Fruit fly (Drosophila melanogaster) Kc167 (cell line): Measurements from ENCODE around the gene CG12766.

ENCODE experiments used
- Myc ChIP-seq: fragments of >200 bp; optimal IDR thresholded peaks from 2 replicates; lab custom pipeline; 2017; ENCODE audit warnings: missing external identifiers
- Sin3A ChIP-seq: fragments of >200 bp; optimal IDR thresholded peaks from 2 replicates; lab custom pipeline; 2018; ENCODE audit warnings: missing external identifiers
- h ChIP-seq: fragments of >200 bp; optimal IDR thresholded peaks from 3 replicates; lab custom pipeline; 2018; ENCODE audit warnings: missing external identifiers
- insv ChIP-seq: fragments of >200 bp; optimal IDR thresholded peaks from 3 replicates; lab custom pipeline; 2018; ENCODE audit warnings: missing external identifiers
- psq ChIP-seq: fragments of >200 bp; optimal IDR thresholded peaks from 2 replicates; lab custom pipeline; 2017; ENCODE audit warnings: missing external identifiers
- ttk ChIP-seq: sonication (Bioruptor generic); optimal IDR thresholded peaks from 2 replicates; lab custom pipeline; 2017; ENCODE audit warnings: missing external identifiers

The CG12766 gene

DNA sequence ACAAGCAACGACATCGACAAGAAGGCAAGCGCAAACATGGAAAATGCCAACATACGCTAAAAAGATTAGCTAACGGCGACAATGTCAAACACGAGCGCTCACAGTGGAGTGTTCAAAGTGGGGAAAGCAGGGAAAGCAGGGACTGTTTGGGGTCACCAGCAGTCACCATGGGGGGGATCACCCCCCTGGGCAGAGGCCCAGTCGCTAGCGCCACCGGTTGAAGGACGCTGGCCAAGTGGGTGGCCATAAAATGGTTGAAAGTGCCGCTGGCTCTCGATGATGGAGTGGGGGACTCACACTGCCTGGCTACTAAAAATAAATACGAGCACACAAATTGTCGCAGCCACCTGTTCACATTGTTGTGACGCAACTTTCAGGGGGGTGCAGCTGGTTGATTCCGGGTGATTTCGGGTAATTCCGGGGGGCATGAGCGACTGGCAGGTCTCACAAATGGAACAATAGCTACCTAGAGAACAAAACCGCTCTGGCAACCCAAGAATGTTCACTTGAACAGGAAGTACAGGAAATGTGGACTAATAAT lies 21.0 kb upstream of the CG12766 start:
- no peak for TF ChIP-seq insv (lab: Kevin White, UChicago)
- TF ChIP-seq psq: no peak
- no peak for TF ChIP-seq h
- no peak for TF ChIP-seq Sin3A (lab: Kevin White, UChicago)
- no peak for TF ChIP-seq Myc (lab: Kevin White, UChicago)
- TF ChIP-seq ttk (lab: Kevin White, UChicago): no peak

DNA sequence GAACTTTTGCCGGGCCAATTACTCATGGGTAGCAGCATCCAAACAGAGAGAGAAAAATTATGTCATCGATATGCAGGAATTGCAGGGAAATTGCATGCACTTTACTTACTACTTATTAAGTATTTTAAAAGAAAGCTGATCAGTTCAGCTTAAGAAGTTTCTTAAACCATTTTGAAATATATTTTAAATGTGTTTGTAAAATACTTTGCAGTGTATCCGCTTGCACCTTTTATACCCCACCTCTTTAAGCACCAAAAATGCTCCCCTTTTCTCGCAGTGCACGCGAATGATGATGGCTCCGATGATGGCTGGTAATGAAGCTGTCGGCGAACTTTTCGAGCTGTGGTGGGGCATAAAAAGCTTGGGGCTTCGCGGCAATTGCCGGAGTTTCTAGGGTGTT lies 12.5 kb upstream of the CG12766 start, which contains the start of gene CG14984:
CG14984 (minus strand) TSS at position 83 of the 400 bp plus-strand sequence.
- TF ChIP-seq h: no peak
- TF ChIP-seq ttk (lab: Kevin White, UChicago): no peak
- no peak for TF ChIP-seq Myc (lab: Kevin White, UChicago)
- TF ChIP-seq Sin3A (lab: Kevin White, UChicago): no peak
- no peak for TF ChIP-seq insv (lab: Kevin White, UChicago)
- no peak for TF ChIP-seq psq

DNA sequence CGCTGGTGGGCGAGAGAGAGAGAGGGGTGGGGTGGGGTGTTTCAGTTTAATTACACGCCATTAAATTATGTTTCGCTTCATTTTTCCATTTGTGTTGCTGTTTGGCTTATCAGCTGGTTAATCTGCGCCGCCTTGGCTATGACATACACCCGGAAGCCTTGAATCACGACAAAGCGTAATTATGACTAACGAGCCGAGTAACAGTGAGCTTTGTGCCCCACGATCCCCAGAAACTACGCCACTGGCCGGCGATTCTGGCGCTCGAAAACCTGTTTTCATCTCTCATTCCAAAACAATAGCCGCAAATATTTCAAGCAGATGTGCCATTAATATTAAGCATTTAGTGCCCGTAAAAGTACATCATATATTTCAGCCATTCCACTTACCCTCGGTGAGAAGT lies 11.9 kb upstream of the CG12766 start:
- no peak for TF ChIP-seq insv (lab: Kevin White, UChicago)
- TF ChIP-seq h: no peak
- TF ChIP-seq Sin3A (lab: Kevin White, UChicago): no peak
- TF ChIP-seq psq: no peak
- no peak for TF ChIP-seq Myc (lab: Kevin White, UChicago)
- TF ChIP-seq ttk (lab: Kevin White, UChicago): no peak

DNA sequence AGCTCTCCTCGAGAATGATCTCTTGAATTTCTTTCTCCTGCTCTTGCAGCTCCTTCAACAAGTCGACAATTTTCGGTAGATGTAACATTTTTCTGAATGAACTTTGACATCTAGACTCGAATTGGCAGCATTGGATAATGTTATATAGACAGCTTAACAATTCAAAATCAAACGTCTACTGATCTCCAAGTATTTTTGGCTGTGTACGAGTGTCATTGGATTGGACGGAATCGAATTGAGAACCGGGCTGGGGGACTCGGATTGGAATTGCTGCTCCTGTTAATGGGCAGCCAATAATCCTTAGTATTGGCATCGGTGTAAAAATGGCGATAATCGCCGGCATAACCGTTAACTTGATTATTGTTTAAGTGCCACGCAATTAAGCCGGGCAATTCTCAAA lies 9.3 kb upstream of the CG12766 start, which contains the start of gene CG14983:
CG14983 (minus strand) TSS at position 101 of the 400 bp plus-strand sequence.
- no peak for TF ChIP-seq psq

DNA sequence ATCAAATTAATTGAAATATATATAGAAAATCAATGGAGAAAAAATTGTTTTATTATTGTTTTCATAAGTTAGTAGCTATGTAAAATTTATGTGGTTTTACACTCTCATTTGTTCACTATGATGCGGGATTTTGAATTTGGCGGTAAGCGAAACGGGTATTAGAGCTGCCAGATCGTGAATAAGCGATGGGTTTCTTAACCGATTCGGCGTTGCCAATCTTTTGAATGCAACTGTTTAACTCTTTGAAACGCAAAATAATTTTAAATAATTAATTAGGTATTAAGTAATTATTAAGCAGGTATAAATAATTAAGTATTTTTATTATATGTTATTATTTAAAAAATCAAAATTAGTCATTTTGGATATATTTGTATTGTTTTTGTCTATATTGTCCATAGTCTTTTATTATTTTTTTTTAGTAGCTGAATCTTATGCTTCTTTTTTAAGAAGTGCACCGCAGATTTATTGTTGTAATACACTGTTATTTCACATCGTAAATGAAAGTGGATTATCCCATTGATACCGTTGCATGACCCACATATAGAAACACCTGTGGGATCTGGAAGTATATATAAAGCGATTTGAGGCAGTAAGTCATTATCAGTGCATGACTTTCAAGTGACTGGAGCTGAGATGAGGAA lies 7.5 kb upstream of the CG12766 start, which contains the start of gene CG10853:
CG10853 (plus strand) TSS at position 591 of the 641 bp plus-strand sequence.
- no peak for TF ChIP-seq h

DNA sequence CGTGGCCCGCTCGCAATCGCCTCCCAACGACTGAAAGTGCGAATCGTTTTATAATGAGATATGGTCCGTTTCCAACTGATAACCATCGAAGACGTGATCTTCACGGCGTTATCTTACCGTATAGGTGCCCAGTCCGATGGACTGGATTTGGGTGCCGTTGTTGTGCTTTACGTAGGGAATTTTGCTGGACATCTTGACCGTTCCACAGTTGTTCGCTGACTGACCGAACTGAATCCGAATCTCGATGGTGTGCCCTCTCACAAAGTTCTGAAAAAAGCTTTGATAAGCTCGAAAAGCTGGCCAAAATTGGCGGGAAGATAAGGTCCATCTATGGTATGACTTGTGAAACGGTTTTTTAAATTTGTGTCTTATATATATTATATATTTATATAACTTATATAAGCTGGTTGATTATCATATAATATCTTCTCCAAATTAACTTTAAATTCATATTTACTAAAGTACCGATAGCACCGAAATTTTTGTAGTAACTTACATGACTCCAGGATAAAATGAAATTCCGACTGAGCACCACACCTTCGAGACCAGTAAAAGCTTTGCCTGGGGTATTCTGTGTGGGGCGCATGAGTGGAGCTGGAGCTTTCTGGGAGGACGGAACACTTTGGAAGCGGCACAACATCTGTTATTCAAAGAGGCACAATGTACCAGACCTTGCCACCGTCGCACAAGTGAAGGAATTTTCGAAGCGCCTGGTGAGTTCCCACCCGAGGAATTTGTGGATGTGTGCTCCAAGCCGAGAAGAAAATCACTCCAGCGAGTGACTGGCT lies 2.5 kb upstream of the CG12766 start, which contains the start of the genes CG10863 and CG14982:
CG10863 (minus strand) TSS at position 225 of the 788 bp plus-strand sequence.
CG14982 (plus strand) TSS at position 470 of the 788 bp plus-strand sequence.
- TF ChIP-seq ttk (lab: Kevin White, UChicago): no peak
- no peak for TF ChIP-seq Myc (lab: Kevin White, UChicago)
- TF ChIP-seq Sin3A (lab: Kevin White, UChicago): no peak
- no peak for TF ChIP-seq h
- TF ChIP-seq insv (lab: Kevin White, UChicago): no peak
- TF ChIP-seq psq: no peak

DNA sequence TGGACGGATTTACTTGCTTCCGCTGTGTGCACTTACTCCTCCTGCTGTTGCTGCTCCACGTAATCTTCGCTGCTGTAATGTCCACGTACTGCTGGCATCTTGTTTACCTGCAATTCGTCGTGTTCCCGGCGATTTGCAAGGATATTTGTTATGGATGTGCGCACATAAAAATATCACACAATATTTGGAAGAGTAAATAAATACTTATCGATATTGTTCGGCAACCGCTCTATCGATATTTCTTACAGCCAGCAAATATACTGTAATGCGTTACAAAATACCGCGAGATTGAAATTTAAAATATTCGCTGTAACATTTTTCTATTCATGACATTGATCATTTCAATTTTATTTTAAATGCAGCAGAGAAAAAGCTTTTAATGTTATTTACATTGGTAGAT lies 2.1 kb downstream of the CG12766 start, which contains the start of gene CG10866:
CG10866 (minus strand) TSS at position 187 of the 400 bp plus-strand sequence.
- TF ChIP-seq Myc (lab: Kevin White, UChicago): no peak
- no peak for TF ChIP-seq psq
- TF ChIP-seq h: no peak
- no peak for TF ChIP-seq insv (lab: Kevin White, UChicago)
- TF ChIP-seq ttk (lab: Kevin White, UChicago): no peak
- TF ChIP-seq Sin3A (lab: Kevin White, UChicago): no peak

DNA sequence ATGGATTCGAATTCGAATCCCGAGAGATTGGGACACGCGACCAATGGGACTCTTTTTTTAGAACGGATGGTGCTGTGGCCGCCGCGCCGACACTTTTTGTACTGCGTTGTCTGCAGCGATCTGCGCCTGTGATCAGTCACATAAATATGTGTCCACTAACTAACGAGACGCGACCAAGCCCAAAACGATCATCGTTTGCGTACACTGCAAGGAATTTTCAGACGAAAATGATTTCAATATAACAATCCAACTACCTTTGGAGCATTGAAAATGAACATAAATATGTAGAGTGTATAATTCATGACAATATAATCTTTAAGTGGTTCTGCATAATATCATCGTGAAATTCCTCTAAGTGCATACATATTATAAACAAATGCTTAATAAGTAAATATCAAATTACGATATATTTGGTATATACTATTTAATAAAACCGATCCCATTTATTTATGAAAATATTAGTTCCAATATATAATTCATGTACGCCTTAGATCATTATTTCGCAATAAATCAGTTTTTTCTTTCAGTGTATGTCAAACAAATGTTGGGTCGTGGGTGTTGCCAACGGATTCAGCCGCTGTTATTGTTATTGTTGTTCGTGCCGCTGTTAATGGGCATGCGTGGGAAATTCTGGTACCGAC lies 4.2 kb downstream of the CG12766 start, which contains the start of gene Eip63F-1:
Eip63F-1 (minus strand) TSS at position 51 of the 641 bp plus-strand sequence.
- TF ChIP-seq ttk (lab: Kevin White, UChicago) (no peak), insv (lab: Kevin White, UChicago) (no peak), Sin3A (lab: Kevin White, UChicago) (no peak), Myc (lab: Kevin White, UChicago) (no peak), h (no peak), psq (no peak)

DNA sequence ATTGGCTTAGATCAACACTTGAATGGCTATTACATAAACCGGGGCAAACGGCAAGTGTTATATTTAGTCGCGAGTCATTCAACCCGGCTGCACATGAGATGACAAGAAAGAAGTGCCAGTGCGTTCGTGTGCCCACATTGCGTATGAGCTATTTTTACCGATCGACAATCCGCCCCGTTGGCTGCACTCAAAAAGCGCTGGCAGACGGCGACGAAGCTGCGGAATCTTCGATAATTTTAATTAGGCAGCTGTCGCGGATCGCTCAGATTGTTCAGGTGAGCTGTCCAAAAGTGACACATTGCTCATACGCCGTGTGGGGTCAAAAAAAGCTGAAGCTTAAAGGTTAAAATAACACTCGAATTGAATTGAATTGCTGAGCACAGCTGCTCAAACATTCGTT lies 5.8 kb downstream of the CG12766 start:
- no peak for TF ChIP-seq Myc (lab: Kevin White, UChicago)
- TF ChIP-seq ttk (lab: Kevin White, UChicago): no peak
- no peak for TF ChIP-seq h
- TF ChIP-seq insv (lab: Kevin White, UChicago): no peak
- no peak for TF ChIP-seq Sin3A (lab: Kevin White, UChicago)
- no peak for TF ChIP-seq psq

DNA sequence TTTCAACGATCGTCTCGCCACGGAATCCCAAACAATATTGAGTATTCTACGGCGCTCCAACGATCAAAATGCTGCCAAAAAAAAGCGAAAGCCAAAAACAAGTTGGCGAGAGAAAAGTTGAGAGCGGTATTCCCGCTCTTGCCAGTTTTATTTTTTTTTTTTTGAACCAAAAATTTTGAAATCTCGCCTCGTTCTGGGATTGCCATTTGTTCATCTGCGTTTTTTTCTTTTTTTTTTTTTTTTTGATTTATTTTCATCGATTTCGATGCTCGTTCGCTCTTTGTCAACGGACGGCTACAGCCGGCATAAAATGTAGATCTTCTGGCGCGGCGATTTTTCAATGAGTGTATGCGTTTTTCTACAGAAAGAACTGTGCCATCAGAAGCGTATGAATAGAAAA lies 6.3 kb downstream of the CG12766 start:
- no peak for TF ChIP-seq Myc (lab: Kevin White, UChicago)
- no peak for TF ChIP-seq h
- TF ChIP-seq psq: no peak

DNA sequence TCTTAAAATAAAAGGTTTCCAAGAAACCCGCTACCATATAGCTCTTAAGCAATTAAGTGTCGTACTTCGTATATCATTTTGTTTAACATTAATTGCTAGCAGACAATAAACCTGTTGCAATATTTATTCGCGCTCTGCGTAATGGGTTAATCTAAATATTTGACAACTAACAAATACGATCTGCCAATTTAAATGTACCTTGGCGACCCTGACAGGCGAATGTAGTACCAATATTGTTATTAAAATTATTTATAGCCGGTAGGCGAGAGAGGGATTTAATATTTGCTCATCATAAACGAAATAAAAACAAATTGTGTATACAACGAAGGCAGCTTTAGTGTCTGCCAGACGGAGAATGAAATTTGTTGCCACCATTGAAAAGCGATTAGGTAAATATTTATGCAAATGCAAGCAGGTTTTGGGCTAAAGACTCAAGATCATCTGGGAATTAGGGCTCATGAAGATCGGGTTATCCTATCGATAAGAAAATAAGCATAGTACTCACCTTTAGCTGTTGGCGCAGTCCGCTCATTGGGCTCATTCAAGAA lies 7.1 kb downstream of the CG12766 start:
- no peak for TF ChIP-seq Sin3A (lab: Kevin White, UChicago)
- no peak for TF ChIP-seq psq
- no peak for TF ChIP-seq Myc (lab: Kevin White, UChicago)
- no peak for TF ChIP-seq ttk (lab: Kevin White, UChicago)
- no peak for TF ChIP-seq insv (lab: Kevin White, UChicago)
- no peak for TF ChIP-seq h

DNA sequence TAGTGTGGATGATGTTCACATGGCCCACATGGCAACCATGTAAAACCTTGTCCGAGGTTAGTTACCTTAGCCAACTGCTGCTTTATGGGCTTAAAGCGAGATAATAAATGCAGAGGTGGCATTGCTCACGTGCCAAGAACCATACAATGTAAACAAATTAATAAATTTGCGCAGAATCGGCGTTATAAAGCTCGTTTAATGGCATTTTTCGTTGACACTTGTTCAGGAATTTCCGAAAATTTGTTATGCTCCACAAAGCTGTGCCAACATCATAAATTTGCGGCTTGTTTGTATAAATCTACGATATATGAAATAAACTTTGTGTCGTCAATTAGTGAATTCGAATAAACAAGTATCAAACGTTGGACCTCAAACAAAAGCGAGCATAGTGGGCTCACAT lies 8.1 kb downstream of the CG12766 start:
- TF ChIP-seq insv (lab: Kevin White, UChicago) (no peak), ttk (lab: Kevin White, UChicago) (no peak), Sin3A (lab: Kevin White, UChicago) (no peak), psq (no peak), h (no peak), Myc (lab: Kevin White, UChicago) (no peak)
